Worm (Caenorhabditis elegans): ENCODE measurements around the gene F20G2.3.

The F20G2.3 gene

ce11 chrV:13763723-13764122, 4.6 kb downstream of the F20G2.3 start:
- TF ChIP-seq nhr-232 (tag; optimal IDR thresholded peaks at IDR 0.05) (no peak), ceh-14 (tag; optimal IDR thresholded peaks at IDR 0.05) (no peak), lin-11 (tag; optimal IDR thresholded peaks at IDR 0.05) (no peak), ceh-2 (tag; optimal IDR thresholded peaks at IDR 0.05) (no peak), ceh-30 (tag; optimal IDR thresholded peaks at IDR 0.05) (no peak), hlh-6 (tag; optimal IDR thresholded peaks at IDR 0.05) (no peak), pag-3 (tag; optimal IDR thresholded peaks at IDR 0.05; ENCODE audit: borderline replicate concordance) (no peak), sdc-2 (tag; optimal IDR thresholded peaks at IDR 0.05) (no peak), unc-42 (tag; optimal IDR thresholded peaks at IDR 0.05) (no peak), nhr-11 (tag; optimal IDR thresholded peaks at IDR 0.05) (no peak), elt-4 (tag; optimal IDR thresholded peaks at IDR 0.05) (no peak), ceh-9 (tag; optimal IDR thresholded peaks at IDR 0.05) (no peak), eyg-1 (tag; optimal IDR thresholded peaks at IDR 0.05) (no peak), pax-1 (tag; optimal IDR thresholded peaks at IDR 0.05) (no peak), C38D4.7 (GFP tag; optimal IDR thresholded peaks at IDR 0.05) (no peak), npax-4 (tag; optimal IDR thresholded peaks at IDR 0.05) (no peak), sox-4 (tag; optimal IDR thresholded peaks at IDR 0.05) (no peak), Y22D7AL.16 (tag; optimal IDR thresholded peaks at IDR 0.05) (no peak), ref-2 (tag; optimal IDR thresholded peaks at IDR 0.05) (no peak), ceh-45 (GFP tag; IDR thresholded peaks at IDR 0.05) (no peak)

ce11 chrV:13762426-13763127, 5.7 kb downstream of the F20G2.3 start, which contains the start of gene F20G2.6:
Gene F20G2.6, plus strand, starts transcription at chrV:13763077.
- TF ChIP-seq pag-3 (tag; optimal IDR thresholded peaks at IDR 0.05; ENCODE audit: borderline replicate concordance) (no peak), ceh-6 (GFP tag; optimal IDR thresholded peaks at IDR 0.05) (no peak), ceh-9 (tag; optimal IDR thresholded peaks at IDR 0.05) (no peak), zip-5 (tag; optimal IDR thresholded peaks at IDR 0.05) (no peak), hlh-13 (GFP tag; optimal IDR thresholded peaks at IDR 0.05) (no peak), ceh-34 (tag; optimal IDR thresholded peaks at IDR 0.05) (no peak), ceh-30 (tag; optimal IDR thresholded peaks at IDR 0.05) (no peak), sox-4 (tag; optimal IDR thresholded peaks at IDR 0.05) (no peak), ceh-22 (tag; optimal IDR thresholded peaks at IDR 0.05) (no peak), pha-4 (tag; optimal IDR thresholded peaks at IDR 0.05) (no peak)

- TF ChIP-seq unc-55 (GFP tag; optimal IDR thresholded peaks at IDR 0.05) (peak; percentile 9), ceh-48 (tag; optimal IDR thresholded peaks at IDR 0.05) (peak; percentile 22), unc-42 (tag; optimal IDR thresholded peaks at IDR 0.05) (peak; percentile 11), elt-4 (tag; optimal IDR thresholded peaks at IDR 0.05) (no peak)
These were observed 10.9 kb downstream of the F20G2.3 start for ce11 chrV:13757349-13757748.

ce11 chrV:13756359-13757091, 11.8 kb downstream of the F20G2.3 start, which contains the start of gene F20G2.2:
Gene F20G2.2, minus strand, starts transcription at chrV:13756409.
- TF ChIP-seq pros-1 (tag; optimal IDR thresholded peaks at IDR 0.05) (no peak), ceh-24 (tag; optimal IDR thresholded peaks at IDR 0.05) (no peak), tbx-2 (tag; optimal IDR thresholded peaks at IDR 0.05) (no peak), nhr-232 (tag; optimal IDR thresholded peaks at IDR 0.05) (no peak), sox-4 (tag; optimal IDR thresholded peaks at IDR 0.05) (no peak)

ce11 chrV:13753481-13753880, 14.8 kb downstream of the F20G2.3 start, which contains the start of gene F20G2.1:
Gene F20G2.1, minus strand, starts transcription at chrV:13753581.
- TF ChIP-seq odd-2 (tag; optimal IDR thresholded peaks at IDR 0.05) (no peak), Y22D7AL.16 (tag; optimal IDR thresholded peaks at IDR 0.05) (no peak), gmeb-2 (tag; optimal IDR thresholded peaks at IDR 0.05) (no peak), ceh-30 (tag; optimal IDR thresholded peaks at IDR 0.05) (no peak), ceh-22 (tag; optimal IDR thresholded peaks at IDR 0.05) (no peak), ceh-31 (tag; optimal IDR thresholded peaks at IDR 0.05) (no peak), eyg-1 (tag; optimal IDR thresholded peaks at IDR 0.05) (no peak), pha-4 (tag; optimal IDR thresholded peaks at IDR 0.05) (no peak), T23F11.4 (GFP tag; optimal IDR thresholded peaks at IDR 0.05) (no peak), mec-3 (tag; optimal IDR thresholded peaks at IDR 0.05; ENCODE audit: borderline replicate concordance) (no peak), hlh-30 (tag; optimal IDR thresholded peaks at IDR 0.05; ENCODE audit: insufficient read depth) (no peak), ceh-6 (GFP tag; optimal IDR thresholded peaks at IDR 0.05) (no peak), pat-9 (tag; optimal IDR thresholded peaks at IDR 0.05) (no peak), ceh-19 (GFP tag; optimal IDR thresholded peaks at IDR 0.05) (no peak), ama-1 (optimal IDR thresholded peaks at IDR 0.05) (no peak)
